Fruit fly (Drosophila melanogaster) whole organism, embryonic: ENCODE data around the gene Cpr23B.

Source experiments
- CG10654 ChIP-seq: fragments of 200-800 bp; sonication (Bioruptor generic); optimal IDR thresholded peaks from 2 replicates; lab custom pipeline; 2016; ENCODE audit warnings: missing biosample characterization, missing genetic modification characterization
- CG10959 ChIP-seq: fragments of 200-800 bp; sonication (Bioruptor generic); IDR thresholded peaks from 2 replicates; pipeline ENCODE4 v1.3.6; 2022; ENCODE audit warnings: missing biosample characterization, missing genetic modification characterization
- CG12659 ChIP-seq: fragments of 200-800 bp; sonication (Bioruptor generic); optimal IDR thresholded peaks from 3 replicates; lab custom pipeline; 2017; ENCODE audit warnings: mild to moderate bottlenecking, missing biosample characterization, missing genetic modification reagents, missing genetic modification characterization
- CG13894 ChIP-seq: fragments of 200-800 bp; sonication (Bioruptor generic); optimal IDR thresholded peaks from 3 replicates; lab custom pipeline; 2018; ENCODE audit warnings: missing biosample characterization, mild to moderate bottlenecking, missing genetic modification characterization, moderate library complexity
- CG15514 ChIP-seq: fragments of 200-800 bp; sonication (Bioruptor generic); optimal IDR thresholded peaks from 3 replicates; lab custom pipeline; 2017; ENCODE audit warnings: missing biosample characterization, missing genetic modification characterization, mild to moderate bottlenecking, moderate library complexity, missing genetic modification reagents
- CG16813 ChIP-seq: fragments of 200-800 bp; sonication (Bioruptor generic); IDR thresholded peaks from 3 replicates; pipeline ENCODE4 v1.3.6; 2022; ENCODE audit warnings: missing biosample characterization, missing genetic modification characterization; ENCODE audit not compliant: partially characterized antibody
- CG34224 ChIP-seq: fragments of 200-800 bp; sonication (Bioruptor generic); IDR thresholded peaks from 3 replicates; pipeline ENCODE4 v1.3.6; 2022; ENCODE audit warnings: missing biosample characterization, missing genetic modification characterization; ENCODE audit not compliant: partially characterized antibody
- CG4360 ChIP-seq: fragments of 200-800 bp; sonication (Bioruptor generic); IDR thresholded peaks from 2 replicates; pipeline ENCODE4 v1.3.6; 2022; ENCODE audit warnings: missing biosample characterization, missing genetic modification characterization
- CG4404 ChIP-seq: fragments of 200-800 bp; sonication (Bioruptor generic); IDR thresholded peaks from 2 replicates; pipeline ENCODE4 v1.3.6; 2022; ENCODE audit warnings: missing biosample characterization, missing genetic modification characterization
- CG9437 ChIP-seq: fragments of 200-800 bp; sonication (Bioruptor generic); optimal IDR thresholded peaks from 2 replicates; lab custom pipeline; 2018; ENCODE audit warnings: missing biosample characterization, mild to moderate bottlenecking, missing genetic modification characterization
- CTCF ChIP-seq: fragments of 200-800 bp; sonication (Bioruptor generic); optimal IDR thresholded peaks from 2 replicates; lab custom pipeline; 2017; ENCODE audit warnings: missing biosample characterization, mild to moderate bottlenecking, missing genetic modification characterization, moderate library complexity
- D ChIP-seq, 2 experiments: fragments of 200-800 bp in 1 of 2; fragments of >200 bp in 1 of 2; sonication (Bioruptor generic) in 1 of 2; optimal IDR thresholded peaks; 2 replicates in 1 of 2; 3 replicates in 1 of 2; lab custom pipeline; 2017; ENCODE audit warnings: mild to moderate bottlenecking in 1 of 2, missing biosample characterization in 1 of 2, missing genetic modification characterization in 1 of 2, missing genetic modification reagents in 1 of 2
- H2.0 ChIP-seq: fragments of 200-800 bp; sonication (Bioruptor generic); IDR thresholded peaks from 2 replicates; pipeline ENCODE4 v1.3.6; 2022; ENCODE audit warnings: missing biosample characterization, missing genetic modification characterization
- Med ChIP-seq: fragments of 200-800 bp; sonication (Bioruptor generic); peaks from one replicate; lab custom pipeline; 2016; ENCODE audit warnings: missing biosample characterization, missing genetic modification characterization, mild to moderate bottlenecking, inconsistent platforms, moderate library complexity
- Nf-YB ChIP-seq: fragments of 200-800 bp; sonication (Bioruptor generic); optimal IDR thresholded peaks from 3 replicates; lab custom pipeline; 2019; ENCODE audit warnings: missing biosample characterization, mild to moderate bottlenecking, missing genetic modification characterization, moderate library complexity
- Trl ChIP-seq, 3 experiments: fragments of >200 bp in 2 of 3; fragments of 200-800 bp in 1 of 3; sonication (Bioruptor generic) in 1 of 3; optimal IDR thresholded peaks; 2 replicates in 1 of 3; 3 replicates in 2 of 3; lab custom pipeline; 2016 to 2017; ENCODE audit warnings: missing biosample characterization in 1 of 3, missing genetic modification characterization in 1 of 3
- chinmo ChIP-seq: fragments of 200-800 bp; sonication (Bioruptor generic); IDR thresholded peaks from 4 replicates; pipeline ENCODE4 v1.3.6; 2022; ENCODE audit warnings: missing biosample characterization, missing genetic modification characterization; ENCODE audit not compliant: partially characterized antibody
- her ChIP-seq: fragments of 200-800 bp; sonication (Bioruptor generic); optimal IDR thresholded peaks from 2 replicates; lab custom pipeline; 2016; ENCODE audit warnings: missing biosample characterization, missing genetic modification characterization
- maf-S ChIP-seq: fragments of 200-800 bp; sonication (Bioruptor generic); optimal IDR thresholded peaks from 2 replicates; lab custom pipeline; 2016; ENCODE audit warnings: missing biosample characterization, missing genetic modification characterization
- nerfin-1 ChIP-seq: fragments of 200-800 bp; sonication (Bioruptor generic); optimal IDR thresholded peaks from 3 replicates; lab custom pipeline; 2019; ENCODE audit warnings: missing biosample characterization, mild to moderate bottlenecking, missing genetic modification characterization, moderate library complexity
- run ChIP-seq: fragments of 200-800 bp; sonication (Bioruptor generic); optimal IDR thresholded peaks from 3 replicates; lab custom pipeline; 2018; ENCODE audit warnings: missing biosample characterization, mild to moderate bottlenecking, missing genetic modification characterization
- sd ChIP-seq: fragments of 200-800 bp; sonication (Bioruptor generic); optimal IDR thresholded peaks from 3 replicates; lab custom pipeline; 2018; ENCODE audit warnings: missing biosample characterization, mild to moderate bottlenecking, missing genetic modification characterization, moderate library complexity
- seq ChIP-seq: fragments of 200-800 bp; sonication (Bioruptor generic); IDR thresholded peaks from 2 replicates; pipeline ENCODE4 v1.3.6; 2022; ENCODE audit warnings: missing biosample characterization, missing genetic modification characterization
- tll ChIP-seq, 2 experiments: fragments of 200-800 bp in 1 of 2; fragments of >200 bp in 1 of 2; sonication (Bioruptor generic) in 1 of 2; optimal IDR thresholded peaks; 2 replicates each; lab custom pipeline; 2017 to 2019; ENCODE audit warnings: missing biosample characterization in 2 of 2, missing genetic modification characterization in 2 of 2, mild to moderate bottlenecking in 1 of 2, moderate library complexity in 1 of 2
- zen ChIP-seq: fragments of 200-800 bp; sonication (Bioruptor generic); optimal IDR thresholded peaks from 3 replicates; lab custom pipeline; 2018; ENCODE audit warnings: missing biosample characterization, mild to moderate bottlenecking, missing genetic modification characterization, moderate library complexity

Cpr23B gene

DNA sequence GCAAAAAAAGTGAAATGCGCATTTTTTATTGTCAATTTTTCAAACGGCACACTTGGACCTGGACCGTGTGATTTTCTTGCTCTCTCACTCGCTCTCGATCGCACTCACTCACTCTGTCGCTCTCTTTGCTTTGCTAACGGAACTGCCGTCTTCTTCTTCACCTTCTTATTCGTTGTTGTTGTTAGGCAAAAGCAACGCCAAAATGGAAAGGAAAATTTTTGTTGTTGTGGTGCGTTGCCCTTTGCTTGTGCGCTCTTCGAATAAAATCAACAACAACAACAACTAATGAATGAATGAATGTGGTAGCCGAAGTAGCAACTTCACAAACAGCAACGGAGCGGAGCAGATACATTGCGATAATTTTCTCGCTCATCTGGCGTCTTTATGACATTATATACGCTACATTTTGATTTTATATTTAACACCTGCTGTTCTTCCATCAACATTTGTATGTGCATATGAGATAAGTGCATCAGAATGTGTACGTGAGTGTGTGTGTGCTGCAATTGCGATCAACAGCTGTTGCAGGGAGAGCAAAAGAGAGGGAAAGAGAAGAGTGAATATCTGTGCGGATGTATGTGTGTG lies 50.7 kb downstream of the Cpr23B start (continued):
- TF ChIP-seq run (tag; lab: Kevin White, UChicago) (no peak), Nf-YB (no peak), CG4360 (peak; percentile 99), tll (GFP tag; optimal IDR thresholded peaks at IDR 0.05; lab: Kevin White, UChicago) (peak in 1 of 2 experiments; percentile 86), CG9437 (no peak), CTCF (GFP tag; lab: Kevin White, UChicago) (no peak), seq (no peak), Trl (optimal IDR thresholded peaks at IDR 0.05; lab: Kevin White, UChicago) (peak; percentile 70 to 86), Trl (GFP tag; optimal IDR thresholded peaks at IDR 0.05; lab: Kevin White, UChicago) (no peak), CG12659 (GFP tag; lab: Kevin White, UChicago) (no peak), zen (tag; lab: Kevin White, UChicago) (peak; percentile 34), nerfin-1 (tag; lab: Kevin White, UChicago) (peak; percentile 37), D (optimal IDR thresholded peaks at IDR 0.05; lab: Kevin White, UChicago) (peak; percentile 64), D (GFP tag; optimal IDR thresholded peaks at IDR 0.05; lab: Kevin White, UChicago) (no peak), CG16813 (GFP tag; lab: Robert Waterston, UW) (no peak), sd (tag; lab: Kevin White, UChicago) (peak; percentile 44), maf-S (GFP tag; lab: Kevin White, UChicago) (no peak), CG15514 (GFP tag; lab: Kevin White, UChicago) (no peak), CG4404 (no peak), CG34224 (GFP tag; lab: Robert Waterston, UW) (peak; percentile 45; the same call in 2 of the 3 replicates), H2.0 (no peak), CG13894 (no peak), her (GFP tag; lab: Kevin White, UChicago) (no peak), CG10959 (GFP tag; lab: Robert Waterston, UW) (no peak), CG10654 (GFP tag; lab: Kevin White, UChicago) (no peak), chinmo (GFP tag; lab: Robert Waterston, UW) (peak; percentile 87; the same call in 2 of the 4 replicates), Med (GFP tag; lab: Kevin White, UChicago) (peak; percentile 72)
